Fruit fly (Drosophila melanogaster): ENCODE measurements around the gene CG11983.

CG11983 gene

DNA sequence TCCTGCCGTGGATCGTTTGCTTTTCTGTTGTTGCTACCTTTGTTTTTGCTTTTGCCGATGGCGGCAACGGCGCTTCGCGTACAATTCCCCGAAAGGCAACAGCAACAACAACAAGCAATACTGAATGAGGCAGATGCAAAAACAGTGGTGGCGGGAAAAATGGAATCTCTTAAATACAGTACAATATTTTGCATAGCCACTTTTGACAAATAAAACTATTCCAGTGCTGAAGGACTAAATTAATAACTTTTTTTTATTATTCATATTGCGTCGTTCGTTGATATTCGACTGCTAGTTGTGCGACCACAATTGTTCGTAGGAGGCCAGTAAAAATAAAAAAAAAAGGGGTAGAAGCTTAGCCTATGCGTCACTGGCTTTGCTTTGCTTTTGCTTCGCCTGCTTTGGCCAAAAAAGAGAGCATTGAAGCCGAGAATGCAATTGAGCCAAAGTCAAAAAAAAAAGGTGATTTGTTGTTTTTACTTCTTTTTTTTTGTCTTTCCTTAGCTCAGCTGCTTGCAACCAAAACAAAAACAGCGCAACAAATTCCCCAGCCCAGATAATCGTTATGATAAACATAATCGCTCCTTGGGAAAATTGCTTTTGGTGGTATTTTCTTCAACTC, 23.8 kb downstream of the CG11983 start (continued):
- TF ChIP-seq Mad (GFP tag; optimal IDR thresholded peaks at IDR 0.05) (peak; percentile 77), CG3281 (GFP tag; optimal IDR thresholded peaks at IDR 0.05) (peak; percentile 85), CG7839 (tag; optimal IDR thresholded peaks at IDR 0.05) (peak; percentile 86), CG13624 (GFP tag; optimal IDR thresholded peaks at IDR 0.05) (peak; percentile 63), CG9727 (GFP tag; optimal IDR thresholded peaks at IDR 0.05) (peak; percentile 80), CG43689 (GFP tag; IDR thresholded peaks at IDR 0.05) (peak; percentile 86), aop (GFP tag; IDR thresholded peaks at IDR 0.05) (peak; percentile 62; the same call in 1 of the 2 replicates), CTCF (GFP tag; optimal IDR thresholded peaks at IDR 0.05) (peak; percentile 40), B-H1 (GFP tag; IDR thresholded peaks at IDR 0.05) (peak; percentile 87; the same call in 2 of the 3 replicates), nerfin-2 (GFP tag; IDR thresholded peaks at IDR 0.05; ENCODE audit: partially characterized antibody) (no peak), CG17361 (GFP tag; IDR thresholded peaks at IDR 0.05) (peak; percentile 88), HmgZ (tag; optimal IDR thresholded peaks at IDR 0.05) (peak; percentile 85), Dip3 (GFP tag; optimal IDR thresholded peaks at IDR 0.05) (peak; percentile 88), ems (GFP tag; optimal IDR thresholded peaks at IDR 0.05) (peak; percentile 85), tio (GFP tag; optimal IDR thresholded peaks at IDR 0.05) (peak; percentile 78), ham (GFP tag; IDR thresholded peaks at IDR 0.05) (no peak), btn (GFP tag; optimal IDR thresholded peaks at IDR 0.05) (peak; percentile 74), sens-2 (GFP tag; IDR thresholded peaks at IDR 0.05) (peak; percentile 83), Sry-β (GFP tag; optimal IDR thresholded peaks at IDR 0.05) (peak; percentile 32), CG12219 (GFP tag; optimal IDR thresholded peaks at IDR 0.05) (peak; percentile 86), Ptx1 (GFP tag; IDR thresholded peaks at IDR 0.05) (peak; percentile 94), CG9437 (GFP tag; optimal IDR thresholded peaks at IDR 0.05) (peak; percentile 69), z (GFP tag; IDR thresholded peaks at IDR 0.05) (no peak), ranshi (GFP tag; IDR thresholded peaks at IDR 0.05) (peak; percentile 93), Mrtf (GFP tag; IDR thresholded peaks at IDR 0.05) (peak; percentile 86), otp (GFP tag; IDR thresholded peaks at IDR 0.05) (peak; percentile 88), gce (GFP tag; IDR thresholded peaks at IDR 0.05) (peak; percentile 89; the same call in 2 of the 3 replicates), CG5180 (GFP tag; optimal IDR thresholded peaks at IDR 0.05) (peak; percentile 59), zf30C (GFP tag; optimal IDR thresholded peaks at IDR 0.05) (no peak), B-H2 (GFP tag; optimal IDR thresholded peaks at IDR 0.05) (no peak), zen2 (GFP tag; IDR thresholded peaks at IDR 0.05; ENCODE audit: partially characterized antibody) (no peak), dpn (GFP tag; optimal IDR thresholded peaks at IDR 0.05) (peak; percentile 78 to 89), CG11085 (GFP tag; IDR thresholded peaks at IDR 0.05) (peak; percentile 74), Blimp-1 (GFP tag; optimal IDR thresholded peaks at IDR 0.05) (peak; percentile 87), ap (GFP tag; IDR thresholded peaks at IDR 0.05) (peak; percentile 89), CG8290 (GFP tag; optimal IDR thresholded peaks at IDR 0.05) (peak; percentile 53), CG8290 (tag; optimal IDR thresholded peaks at IDR 0.05) (peak in 1 of 2 experiments; percentile 81), caup (GFP tag; optimal IDR thresholded peaks at IDR 0.05; ENCODE audit: severe bottlenecking) (peak; percentile 83), Dbx (GFP tag; IDR thresholded peaks at IDR 0.05) (peak; percentile 92), al (GFP tag; IDR thresholded peaks at IDR 0.05) (peak; percentile 76), tx (GFP tag; optimal IDR thresholded peaks at IDR 0.05) (peak; percentile 76), NK7.1 (GFP tag; optimal IDR thresholded peaks at IDR 0.05) (peak; percentile 78), Pdp1 (GFP tag; optimal IDR thresholded peaks at IDR 0.05) (peak; percentile 63 to 83), H2.0 (GFP tag; IDR thresholded peaks at IDR 0.05) (peak; percentile 91), CG9797 (GFP tag; optimal IDR thresholded peaks at IDR 0.05) (no peak), CG15601 (tag; optimal IDR thresholded peaks at IDR 0.05) (peak; percentile 61), hkb (optimal IDR thresholded peaks at IDR 0.05) (no peak), hkb (GFP tag; IDR thresholded peaks at IDR 0.05) (peak; percentile 96), lmd (GFP tag; IDR thresholded peaks at IDR 0.05) (peak; percentile 89), CG16779 (GFP tag; IDR thresholded peaks at IDR 0.05) (peak; percentile 74), Fer3 (tag; optimal IDR thresholded peaks at IDR 0.05) (peak; percentile 90), en (GFP tag; optimal IDR thresholded peaks at IDR 0.05) (peak; percentile 44)

All from whole organism, embryonic.